Fruit fly (Drosophila melanogaster): ENCODE data around the gene CG31178.

DNA sequence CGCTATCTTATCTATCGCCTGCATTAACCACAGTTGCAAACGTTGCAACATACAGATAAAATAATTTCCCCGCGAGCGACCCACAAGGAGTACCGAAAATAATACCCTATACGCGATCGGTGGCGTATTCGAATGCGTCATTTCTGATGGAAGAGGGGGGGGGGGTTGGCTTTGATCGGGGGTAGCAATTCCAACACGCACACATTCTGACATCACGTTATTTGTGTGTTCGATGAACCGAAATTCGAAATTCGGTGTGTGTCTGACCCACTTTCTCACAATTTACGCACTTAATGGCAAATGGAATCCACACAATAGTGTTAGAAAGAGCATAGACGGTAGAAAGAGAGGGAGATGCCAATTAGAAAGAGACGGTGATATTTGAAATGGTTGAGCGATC, 36.9 kb upstream of the CG31178 start:
- no peak for TF ChIP-seq h (optimal IDR thresholded peaks at IDR 0.05)
- no peak for TF ChIP-seq psq (optimal IDR thresholded peaks at IDR 0.05)
- TF ChIP-seq Myc (optimal IDR thresholded peaks at IDR 0.05), result no peak
- TF ChIP-seq ttk (optimal IDR thresholded peaks at IDR 0.05), result no peak
- no peak for TF ChIP-seq insv (optimal IDR thresholded peaks at IDR 0.05)

Data from Kc167 (cell line).